Fruit fly (Drosophila melanogaster): Measurements from ENCODE around the gene CG5280.
A peak's percentile ranks its signal among the peaks of the same experiment; 100 is the strongest.

CG5280 gene

dm6 chr3L:8997686-8998239 lies 7.7 kb upstream of the CG5280 start, which contains the start of the genes smg and CG5087:
Gene smg (minus strand): TSS chr3L:8997989.
Gene CG5087 (plus strand): TSS chr3L:8998184.
- TF ChIP-seq Gug (GFP tag; IDR thresholded peaks at IDR 0.05) (peak; percentile 55; the same call in 1 of the 4 replicates), CG11247 (GFP tag; IDR thresholded peaks at IDR 0.05) (peak; percentile 36; the same call in 1 of the 2 replicates), zen (tag; optimal IDR thresholded peaks at IDR 0.05) (peak; percentile 68), B-H1 (GFP tag; IDR thresholded peaks at IDR 0.05) (no peak), dati (GFP tag; IDR thresholded peaks at IDR 0.05) (no peak), NFAT (GFP tag; IDR thresholded peaks at IDR 0.05) (peak; percentile 71), CoRest (tag; optimal IDR thresholded peaks at IDR 0.05) (peak; percentile 62), CG3995 (GFP tag; optimal IDR thresholded peaks at IDR 0.05) (no peak), CG8924 (tag; optimal IDR thresholded peaks at IDR 0.05) (peak; percentile 86), tio (GFP tag; optimal IDR thresholded peaks at IDR 0.05) (no peak), CG7271 (tag; optimal IDR thresholded peaks at IDR 0.05) (no peak), Chrac-16 (GFP tag; optimal IDR thresholded peaks at IDR 0.05) (peak; percentile 7), Doc2 (GFP tag; IDR thresholded peaks at IDR 0.05) (no peak), CG15073 (GFP tag; optimal IDR thresholded peaks at IDR 0.05) (no peak), dan (GFP tag; IDR thresholded peaks at IDR 0.05) (no peak), cwo (GFP tag; optimal IDR thresholded peaks at IDR 0.05) (no peak), kah (GFP tag; optimal IDR thresholded peaks at IDR 0.05) (no peak), gro (GFP tag; optimal IDR thresholded peaks at IDR 0.05) (peak; percentile 66), eve (GFP tag; optimal IDR thresholded peaks at IDR 0.05) (no peak), CG18262 (tag; optimal IDR thresholded peaks at IDR 0.05) (peak; percentile 25), ems (GFP tag; optimal IDR thresholded peaks at IDR 0.05) (peak; percentile 40), NC2β (GFP tag; optimal IDR thresholded peaks at IDR 0.05) (peak; percentile 66), p53 (GFP tag; optimal IDR thresholded peaks at IDR 0.05) (peak; percentile 66), az2 (GFP tag; optimal IDR thresholded peaks at IDR 0.05) (peak; percentile 14), CG34224 (GFP tag; IDR thresholded peaks at IDR 0.05; ENCODE audit: partially characterized antibody) (no peak; the same call in 2 of the 3 replicates), MTF-1 (GFP tag; optimal IDR thresholded peaks at IDR 0.05; ENCODE audit: borderline replicate concordance) (no peak), CG15601 (tag; optimal IDR thresholded peaks at IDR 0.05) (peak; percentile 53), CG30020 (tag; optimal IDR thresholded peaks at IDR 0.05) (no peak), ham (GFP tag; IDR thresholded peaks at IDR 0.05) (no peak), Scr (GFP tag; IDR thresholded peaks at IDR 0.05; ENCODE audit: partially characterized antibody) (peak; percentile 59), org-1 (GFP tag; optimal IDR thresholded peaks at IDR 0.05) (no peak), CG15514 (GFP tag; optimal IDR thresholded peaks at IDR 0.05) (peak; percentile 78), zfh1 (GFP tag; IDR thresholded peaks at IDR 0.05) (peak; percentile 56; the same call in 2 of the 3 replicates), Optix (GFP tag; IDR thresholded peaks at IDR 0.05) (no peak), Max (GFP tag; optimal IDR thresholded peaks at IDR 0.05) (no peak), MESR4 (GFP tag; optimal IDR thresholded peaks at IDR 0.05) (peak; percentile 91), Dp (GFP tag; optimal IDR thresholded peaks at IDR 0.05) (peak; percentile 56), CG10462 (GFP tag; optimal IDR thresholded peaks at IDR 0.05) (no peak), NC2α (GFP tag; optimal IDR thresholded peaks at IDR 0.05) (no peak), Lim3 (GFP tag; IDR thresholded peaks at IDR 0.05) (no peak), CG15011 (GFP tag; optimal IDR thresholded peaks at IDR 0.05) (no peak), amos (GFP tag; IDR thresholded peaks at IDR 0.05; ENCODE audit: partially characterized antibody) (peak; percentile 74), vfl (GFP tag; optimal IDR thresholded peaks at IDR 0.05) (no peak), Six4 (GFP tag; optimal IDR thresholded peaks at IDR 0.05) (peak; percentile 2), CG10654 (GFP tag; optimal IDR thresholded peaks at IDR 0.05) (peak; percentile 16), CG7556 (GFP tag; optimal IDR thresholded peaks at IDR 0.05) (no peak), CG14441 (GFP tag; IDR thresholded peaks at IDR 0.05) (0 out of 2 replicates have a peak, but pooled peaks have one; percentile 25), hth (optimal IDR thresholded peaks at IDR 0.05) (no peak), otp (GFP tag; IDR thresholded peaks at IDR 0.05) (no peak), CG10959 (GFP tag; IDR thresholded peaks at IDR 0.05) (no peak), wdn (GFP tag; IDR thresholded peaks at IDR 0.05) (peak; percentile 31; the same call in 1 of the 2 replicates)
